Fruit fly (Drosophila melanogaster) whole organism, embryonic: Measurements from ENCODE around the gene Fie.

ENCODE experiments used
- Aef1 ChIP-seq: fragments of 200-800 bp; sonication (Bioruptor generic); IDR thresholded peaks from 3 replicates; pipeline ENCODE4 v1.3.6; 2022; ENCODE audit warnings: missing biosample characterization, missing genetic modification characterization
- CG10543 ChIP-seq: fragments of 200-800 bp; sonication (Bioruptor generic); optimal IDR thresholded peaks from 3 replicates; lab custom pipeline; 2017; ENCODE audit warnings: missing biosample characterization, mild to moderate bottlenecking, missing genetic modification characterization, moderate library complexity
- CG14014 ChIP-seq: fragments of 200-800 bp; sonication (Bioruptor generic); IDR thresholded peaks from 2 replicates; pipeline ENCODE4 v1.3.6; 2022; ENCODE audit warnings: missing biosample characterization, missing genetic modification characterization
- CG17802 ChIP-seq: fragments of 200-800 bp; sonication (Bioruptor generic); optimal IDR thresholded peaks from 2 replicates; lab custom pipeline; 2018; ENCODE audit warnings: missing biosample characterization, mild to moderate bottlenecking, missing genetic modification characterization, moderate library complexity
- CG18476 ChIP-seq: fragments of 200-800 bp; sonication (Bioruptor generic); optimal IDR thresholded peaks from 2 replicates; lab custom pipeline; 2016; ENCODE audit warnings: missing biosample characterization, mild to moderate bottlenecking, missing genetic modification characterization
- CG18599 ChIP-seq: fragments of 200-800 bp; sonication (Bioruptor generic); optimal IDR thresholded peaks from 3 replicates; lab custom pipeline; 2017; ENCODE audit warnings: missing biosample characterization, missing genetic modification characterization, mild to moderate bottlenecking, moderate library complexity, missing genetic modification reagents
- CG2202 ChIP-seq: fragments of 200-800 bp; sonication (Bioruptor generic); optimal IDR thresholded peaks from 2 replicates; lab custom pipeline; 2018; ENCODE audit warnings: missing biosample characterization, mild to moderate bottlenecking, missing genetic modification characterization
- CG2678 ChIP-seq: fragments of 200-800 bp; sonication (Bioruptor generic); optimal IDR thresholded peaks from 3 replicates; lab custom pipeline; 2019; ENCODE audit warnings: missing biosample characterization, mild to moderate bottlenecking, missing genetic modification characterization, moderate library complexity
- CG3407 ChIP-seq: fragments of 200-800 bp; sonication (Bioruptor generic); optimal IDR thresholded peaks from 2 replicates; lab custom pipeline; 2018; ENCODE audit warnings: missing biosample characterization, mild to moderate bottlenecking, missing genetic modification characterization
- CG3838 ChIP-seq: fragments of 200-800 bp; sonication (Bioruptor generic); optimal IDR thresholded peaks from 3 replicates; lab custom pipeline; 2016; ENCODE audit warnings: missing biosample characterization, missing genetic modification characterization
- CG4360 ChIP-seq: fragments of 200-800 bp; sonication (Bioruptor generic); IDR thresholded peaks from 2 replicates; pipeline ENCODE4 v1.3.6; 2022; ENCODE audit warnings: missing biosample characterization, missing genetic modification characterization
- CG4820 ChIP-seq: fragments of 200-800 bp; sonication (Bioruptor generic); optimal IDR thresholded peaks from 3 replicates; lab custom pipeline; 2016; ENCODE audit warnings: missing biosample characterization, missing genetic modification characterization
- CG6175 ChIP-seq: fragments of 200-800 bp; sonication (Bioruptor generic); IDR thresholded peaks from 3 replicates; pipeline ENCODE4 v1.3.6; 2022; ENCODE audit warnings: missing biosample characterization, missing genetic modification characterization
- CG6254 ChIP-seq: fragments of 200-800 bp; sonication (Bioruptor generic); optimal IDR thresholded peaks from 3 replicates; lab custom pipeline; 2017; ENCODE audit warnings: mild to moderate bottlenecking, missing biosample characterization, missing genetic modification reagents, missing genetic modification characterization
- CG7963 ChIP-seq: fragments of 200-800 bp; sonication (Bioruptor generic); IDR thresholded peaks from 3 replicates; pipeline ENCODE4 v1.3.6; 2022; ENCODE audit warnings: missing biosample characterization, missing genetic modification characterization; ENCODE audit not compliant: partially characterized antibody
- D ChIP-seq, 2 experiments: fragments of 200-800 bp in 1 of 2; fragments of >200 bp in 1 of 2; sonication (Bioruptor generic) in 1 of 2; optimal IDR thresholded peaks; 2 replicates in 1 of 2; 3 replicates in 1 of 2; lab custom pipeline; 2017; ENCODE audit warnings: mild to moderate bottlenecking in 1 of 2, missing biosample characterization in 1 of 2, missing genetic modification characterization in 1 of 2, missing genetic modification reagents in 1 of 2
- D19A ChIP-seq: fragments of 200-800 bp; optimal IDR thresholded peaks from 3 replicates; lab custom pipeline; 2019; ENCODE audit warnings: missing biosample characterization, mild to moderate bottlenecking, missing genetic modification characterization, moderate library complexity
- Dip2 ChIP-seq: fragments of 200-800 bp; sonication (Bioruptor generic); IDR thresholded peaks from 2 replicates; pipeline ENCODE4 v1.3.6; 2022; ENCODE audit warnings: missing biosample characterization, missing genetic modification characterization
- Drgx ChIP-seq: fragments of 200-800 bp; sonication (Bioruptor generic); IDR thresholded peaks from 2 replicates; pipeline ENCODE4 v1.3.6; 2022; ENCODE audit warnings: missing biosample characterization, missing genetic modification characterization
- E2f2 ChIP-seq: fragments of 200-800 bp; sonication (Bioruptor generic); IDR thresholded peaks from 2 replicates; pipeline ENCODE4 v1.3.6; 2022; ENCODE audit warnings: missing biosample characterization, missing genetic modification characterization
- Fer2 ChIP-seq: fragments of 200-800 bp; sonication (Bioruptor generic); optimal IDR thresholded peaks from 2 replicates; lab custom pipeline; 2018; ENCODE audit warnings: missing biosample characterization, mild to moderate bottlenecking, missing genetic modification characterization, moderate library complexity
- H2.0 ChIP-seq: fragments of 200-800 bp; sonication (Bioruptor generic); IDR thresholded peaks from 2 replicates; pipeline ENCODE4 v1.3.6; 2022; ENCODE audit warnings: missing biosample characterization, missing genetic modification characterization
- HLH3B ChIP-seq: fragments of 200-800 bp; sonication (Bioruptor generic); IDR thresholded peaks from 2 replicates; pipeline ENCODE4 v1.3.6; 2022; ENCODE audit warnings: missing biosample characterization, missing genetic modification characterization
- HLHmδ ChIP-seq: fragments of 200-800 bp; sonication (Bioruptor generic); optimal IDR thresholded peaks from 2 replicates; lab custom pipeline; 2018; ENCODE audit warnings: missing biosample characterization, mild to moderate bottlenecking, missing genetic modification characterization, moderate library complexity
- Hmx ChIP-seq: fragments of 200-800 bp; sonication (Bioruptor generic); optimal IDR thresholded peaks from 2 replicates; lab custom pipeline; 2016; ENCODE audit warnings: missing biosample characterization, missing genetic modification characterization
- PHDP ChIP-seq: fragments of 200-800 bp; sonication (Bioruptor generic); optimal IDR thresholded peaks from 3 replicates; lab custom pipeline; 2018; ENCODE audit warnings: missing biosample characterization, mild to moderate bottlenecking, missing genetic modification characterization, moderate library complexity
- Sin3A ChIP-seq: fragments of >200 bp; optimal IDR thresholded peaks from 2 replicates; lab custom pipeline; 2018
- Xrp1 ChIP-seq: fragments of 200-800 bp; sonication (Bioruptor generic); IDR thresholded peaks from 2 replicates; pipeline ENCODE4 v1.3.6; 2022; ENCODE audit warnings: missing biosample characterization, missing genetic modification characterization
- YL-1 ChIP-seq: fragments of 200-800 bp; sonication (Bioruptor generic); optimal IDR thresholded peaks from 3 replicates; lab custom pipeline; 2017; ENCODE audit warnings: missing biosample characterization, mild to moderate bottlenecking, missing genetic modification characterization
- ab ChIP-seq: fragments of 200-800 bp; sonication (Bioruptor generic); optimal IDR thresholded peaks from 2 replicates; lab custom pipeline; 2016; ENCODE audit warnings: missing biosample characterization, missing genetic modification characterization
- ara ChIP-seq: fragments of 200-800 bp; sonication (Bioruptor generic); IDR thresholded peaks from 2 replicates; pipeline ENCODE4 v1.3.6; 2022; ENCODE audit warnings: missing biosample characterization, missing genetic modification characterization
- cad ChIP-seq: fragments of >200 bp; optimal IDR thresholded peaks from 2 replicates; lab custom pipeline; 2017; ENCODE audit warnings: missing biosample characterization, missing genetic modification characterization
- chif ChIP-seq, 2 experiments: fragments of 200-800 bp; sonication (Bioruptor generic); optimal IDR thresholded peaks; 3 replicates each; lab custom pipeline; 2016; ENCODE audit warnings: missing biosample characterization in 2 of 2, missing genetic modification characterization in 2 of 2
- crol ChIP-seq: fragments of 200-800 bp; sonication (Bioruptor generic); IDR thresholded peaks from 2 replicates; pipeline ENCODE4 v1.3.6; 2022; ENCODE audit warnings: missing biosample characterization, missing genetic modification characterization
- crp ChIP-seq, 2 experiments: fragments of 200-800 bp; sonication (Bioruptor generic); optimal IDR thresholded peaks; 2 replicates in 1 of 2; 3 replicates in 1 of 2; lab custom pipeline; 2017; ENCODE audit warnings: missing biosample characterization in 2 of 2, missing genetic modification characterization in 2 of 2, mild to moderate bottlenecking in 1 of 2, moderate library complexity in 1 of 2
- dm ChIP-seq: fragments of 200-800 bp; sonication (Bioruptor generic); optimal IDR thresholded peaks from 3 replicates; lab custom pipeline; 2016; ENCODE audit warnings: missing biosample characterization, missing genetic modification characterization
- eve ChIP-seq, 2 experiments: fragments of >200 bp; optimal IDR thresholded peaks; 2 replicates each; lab custom pipeline; 2017; ENCODE audit warnings: missing biosample characterization in 2 of 2, missing genetic modification characterization in 2 of 2
- fd102C ChIP-seq: fragments of 200-800 bp; sonication (Bioruptor generic); optimal IDR thresholded peaks from 2 replicates; lab custom pipeline; 2018; ENCODE audit warnings: missing biosample characterization, mild to moderate bottlenecking, missing genetic modification characterization, moderate library complexity
- fu2 ChIP-seq: fragments of 200-800 bp; sonication (Bioruptor generic); optimal IDR thresholded peaks from 2 replicates; lab custom pipeline; 2016; ENCODE audit warnings: missing biosample characterization, missing genetic modification characterization
- gro ChIP-seq: fragments of 200-800 bp; sonication (Bioruptor generic); optimal IDR thresholded peaks from 2 replicates; lab custom pipeline; 2016; ENCODE audit warnings: missing biosample characterization, missing genetic modification characterization
- ham ChIP-seq: fragments of 200-800 bp; sonication (Bioruptor generic); IDR thresholded peaks from 2 replicates; pipeline ENCODE4 v1.3.6; 2022; ENCODE audit warnings: missing biosample characterization, missing genetic modification characterization
- hb ChIP-seq: fragments of 200-800 bp; sonication (Bioruptor generic); IDR thresholded peaks from 3 replicates; pipeline ENCODE4 v1.3.6; 2022; ENCODE audit warnings: missing biosample characterization, missing genetic modification characterization; ENCODE audit not compliant: partially characterized antibody
- her ChIP-seq: fragments of 200-800 bp; sonication (Bioruptor generic); optimal IDR thresholded peaks from 2 replicates; lab custom pipeline; 2016; ENCODE audit warnings: missing biosample characterization, missing genetic modification characterization
- lab ChIP-seq: fragments of 200-800 bp; sonication (Bioruptor generic); optimal IDR thresholded peaks from 3 replicates; lab custom pipeline; 2017; ENCODE audit warnings: missing biosample characterization, missing genetic modification characterization, mild to moderate bottlenecking, moderate library complexity, missing genetic modification reagents
- mld ChIP-seq: fragments of 200-800 bp; sonication (Bioruptor generic); IDR thresholded peaks from 3 replicates; pipeline ENCODE4 v1.3.6; 2022; ENCODE audit warnings: missing biosample characterization, missing genetic modification characterization; ENCODE audit not compliant: partially characterized antibody
- nom ChIP-seq: fragments of 200-800 bp; sonication (Bioruptor generic); optimal IDR thresholded peaks from 2 replicates; lab custom pipeline; 2017; ENCODE audit warnings: missing biosample characterization, missing genetic modification characterization, mild to moderate bottlenecking, moderate library complexity, missing genetic modification reagents
- repo ChIP-seq: fragments of 200-800 bp; sonication (Bioruptor generic); optimal IDR thresholded peaks from 2 replicates; lab custom pipeline; 2016; ENCODE audit warnings: missing biosample characterization, missing genetic modification characterization
- slou ChIP-seq: fragments of 200-800 bp; sonication (Bioruptor generic); optimal IDR thresholded peaks from 3 replicates; lab custom pipeline; 2016; ENCODE audit warnings: missing biosample characterization, missing genetic modification characterization
- tx ChIP-seq: fragments of 200-800 bp; sonication (Bioruptor generic); optimal IDR thresholded peaks from 2 replicates; lab custom pipeline; 2016; ENCODE audit warnings: missing biosample characterization, missing genetic modification characterization
- unpg ChIP-seq: fragments of 200-800 bp; sonication (Bioruptor generic); optimal IDR thresholded peaks from 3 replicates; lab custom pipeline; 2018; ENCODE audit warnings: missing biosample characterization, mild to moderate bottlenecking, missing genetic modification characterization, moderate library complexity
- vvl ChIP-seq: fragments of 200-800 bp; sonication (Bioruptor generic); IDR thresholded peaks from 2 replicates; pipeline ENCODE4 v1.3.6; 2022; ENCODE audit warnings: missing biosample characterization, missing genetic modification characterization

Gene Fie

dm6 chr3L:3852842-3853241 is 39.5 kb upstream of the Fie start (continued):
- peak; percentile 37; the same call in 1 of the 2 replicates for TF ChIP-seq Drgx (GFP tag; lab: Robert Waterston, UW)
- TF ChIP-seq dm (GFP tag; lab: Kevin White, UChicago), result no peak
- no peak for TF ChIP-seq CG4360 (GFP tag; lab: Robert Waterston, UW)
- TF ChIP-seq slou, result no peak
- TF ChIP-seq PHDP (tag; lab: Kevin White, UChicago), result peak; percentile 37
- no peak for TF ChIP-seq CG6254 (GFP tag; lab: Kevin White, UChicago)
- no peak for TF ChIP-seq CG7963 (GFP tag; lab: Robert Waterston, UW)
- TF ChIP-seq nom, result peak; percentile 23
- TF ChIP-seq CG4820 (GFP tag; lab: Kevin White, UChicago), result peak; percentile 25
- TF ChIP-seq hb (GFP tag; lab: Robert Waterston, UW), result no peak
- peak in 1 of 2 experiments; percentile 78 for TF ChIP-seq eve (GFP tag; optimal IDR thresholded peaks at IDR 0.05; lab: Kevin White, UChicago)
- TF ChIP-seq cad (GFP tag; lab: Kevin White, UChicago), result no peak
- no peak for TF ChIP-seq Sin3A (lab: Kevin White, UChicago)
- TF ChIP-seq HLHmδ (GFP tag; lab: Kevin White, UChicago), result no peak
- TF ChIP-seq crol, result no peak
- TF ChIP-seq unpg, result peak; percentile 67
- TF ChIP-seq her (GFP tag; lab: Kevin White, UChicago), result no peak
- peak; percentile 34 for TF ChIP-seq CG2678 (tag; lab: Kevin White, UChicago)
- TF ChIP-seq ab (GFP tag; lab: Kevin White, UChicago), result peak; percentile 62
- no peak for TF ChIP-seq fu2 (GFP tag; lab: Kevin White, UChicago)
- TF ChIP-seq Fer2 (tag; lab: Kevin White, UChicago), result no peak
- TF ChIP-seq YL-1, result no peak
- peak; percentile 24; the same call in 1 of the 2 replicates for TF ChIP-seq H2.0 (GFP tag; lab: Robert Waterston, UW)
- TF ChIP-seq ham (GFP tag; lab: Robert Waterston, UW), result no peak
- peak; percentile 47 for TF ChIP-seq CG3407
- peak; percentile 46 for TF ChIP-seq CG2202
- TF ChIP-seq mld, result no peak
- TF ChIP-seq lab (GFP tag; lab: Kevin White, UChicago), result no peak
- no peak for TF ChIP-seq crp (GFP tag; optimal IDR thresholded peaks at IDR 0.05; lab: Kevin White, UChicago)
- TF ChIP-seq gro (GFP tag; lab: Kevin White, UChicago), result no peak
- no peak for TF ChIP-seq E2f2
- no peak for TF ChIP-seq Dip2
- no peak for TF ChIP-seq CG3838 (GFP tag; lab: Kevin White, UChicago)
- TF ChIP-seq CG10543, result no peak
- TF ChIP-seq chif (GFP tag; optimal IDR thresholded peaks at IDR 0.05; lab: Kevin White, UChicago), result peak; percentile 66 to 81
- TF ChIP-seq CG6175, result no peak
- TF ChIP-seq ara, result peak; percentile 70
- TF ChIP-seq Xrp1 (GFP tag; lab: Robert Waterston, UW), result peak; percentile 71
- TF ChIP-seq CG14014 (GFP tag; lab: Robert Waterston, UW), result no peak
- no peak for TF ChIP-seq D (optimal IDR thresholded peaks at IDR 0.05; lab: Kevin White, UChicago)
- peak; percentile 28 for TF ChIP-seq D (GFP tag; optimal IDR thresholded peaks at IDR 0.05; lab: Kevin White, UChicago)
- TF ChIP-seq fd102C (GFP tag; lab: Kevin White, UChicago), result peak; percentile 32
- TF ChIP-seq tx (GFP tag; lab: Kevin White, UChicago), result peak; percentile 39
- TF ChIP-seq vvl, result peak; percentile 80
- TF ChIP-seq repo (GFP tag; lab: Kevin White, UChicago), result no peak
- TF ChIP-seq Hmx (GFP tag; lab: Kevin White, UChicago), result no peak
- peak; percentile 60 for TF ChIP-seq HLH3B (GFP tag; lab: Robert Waterston, UW)
- no peak for TF ChIP-seq CG18599 (GFP tag; lab: Kevin White, UChicago)
- TF ChIP-seq D19A, result no peak
- no peak for TF ChIP-seq Aef1
- TF ChIP-seq CG18476, result no peak
- TF ChIP-seq CG17802 (tag; lab: Kevin White, UChicago), result no peak
